Worm (Caenorhabditis elegans) whole organism, young adult: ENCODE results near the gene srj-39.

ENCODE experiments used
- F10E7.11 ChIP-seq: sonication (generic microtip); optimal IDR thresholded peaks from 2 replicates; lab custom pipeline; 2017; ENCODE audit warnings: mild to moderate bottlenecking, missing genetic modification characterization, moderate library complexity, missing compliant biosample characterization
- F37B4.10 ChIP-seq: fragments of 200-800 bp; sonication (Bioruptor generic); IDR thresholded peaks from 2 replicates; pipeline ENCODE4 v1.3.6; 2022; ENCODE audit warnings: missing genetic modification characterization, missing compliant biosample characterization
- ZK185.1 ChIP-seq: sonication (generic microtip); optimal IDR thresholded peaks from 2 replicates; lab custom pipeline; 2016; ENCODE audit warnings: mild to moderate bottlenecking, missing genetic modification characterization, missing compliant biosample characterization; ENCODE audit not compliant: poor library complexity, severe bottlenecking
- atf-7 ChIP-seq: sonication (generic microtip); optimal IDR thresholded peaks from 2 replicates; lab custom pipeline; 2017; ENCODE audit warnings: mild to moderate bottlenecking, missing genetic modification characterization, missing compliant biosample characterization
- ceh-27 ChIP-seq: fragments of 200-800 bp; sonication (Bioruptor generic); optimal IDR thresholded peaks from 2 replicates; lab custom pipeline; 2018; ENCODE audit warnings: mild to moderate bottlenecking, missing genetic modification characterization, moderate library complexity, missing compliant biosample characterization
- nhr-90 ChIP-seq: sonication (generic microtip); optimal IDR thresholded peaks from 2 replicates; lab custom pipeline; 2016; ENCODE audit warnings: missing genotype, mild to moderate bottlenecking, missing genetic modification characterization, missing compliant biosample characterization
- pha-4 ChIP-seq: fragments of 150-350 bp; sonication (generic microtip); optimal IDR thresholded peaks from 2 replicates; lab custom pipeline; 2014; ENCODE audit warnings: missing biosample characterization, missing genetic modification reagents, missing genetic modification characterization
- unc-62 ChIP-seq: fragments of 150-350 bp; optimal IDR thresholded peaks from 2 replicates; lab custom pipeline; 2014; ENCODE audit warnings: missing biosample characterization, missing genetic modification reagents, missing genetic modification characterization
- ztf-25 ChIP-seq: fragments of 200-800 bp; sonication (Bioruptor generic); IDR thresholded peaks from 2 replicates; pipeline ENCODE4 v1.3.6; 2022; ENCODE audit warnings: missing genetic modification reagents, missing genetic modification characterization, missing compliant biosample characterization

DNA sequence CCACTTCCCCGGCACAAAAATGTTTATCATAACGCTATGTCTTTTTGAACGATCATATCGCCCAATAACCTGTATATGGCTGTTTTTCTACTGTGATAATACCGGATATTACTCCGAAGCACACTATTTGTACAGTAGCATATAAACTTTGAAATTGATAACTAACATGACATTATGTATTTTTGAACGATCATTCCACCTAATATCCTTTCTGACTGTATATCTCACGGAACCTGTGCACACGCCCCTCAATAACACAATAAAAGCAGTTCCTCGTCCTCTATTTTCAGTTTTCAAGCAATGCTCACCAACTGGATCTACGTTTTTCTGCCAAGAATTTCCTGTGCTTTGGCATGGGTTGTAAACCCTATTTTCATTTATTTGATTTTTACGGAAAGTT, 2.8 kb upstream of the srj-39 start, which contains the start of gene srj-40:
- TF ChIP-seq ZK185.1 (tag; lab: Kevin White, UChicago) (no peak), atf-7 (tag; lab: Kevin White, UChicago) (no peak), F10E7.11 (tag; lab: Kevin White, UChicago) (no peak), nhr-90 (tag; lab: Kevin White, UChicago) (no peak), ceh-27 (GFP tag; lab: Kevin White, UChicago) (no peak), pha-4 (tag; lab: Kevin White, UChicago) (no peak), F37B4.10 (no peak), ztf-25 (no peak), unc-62 (no peak)
